Fruit fly (Drosophila melanogaster): ENCODE data around the gene CG17930.

DNA sequence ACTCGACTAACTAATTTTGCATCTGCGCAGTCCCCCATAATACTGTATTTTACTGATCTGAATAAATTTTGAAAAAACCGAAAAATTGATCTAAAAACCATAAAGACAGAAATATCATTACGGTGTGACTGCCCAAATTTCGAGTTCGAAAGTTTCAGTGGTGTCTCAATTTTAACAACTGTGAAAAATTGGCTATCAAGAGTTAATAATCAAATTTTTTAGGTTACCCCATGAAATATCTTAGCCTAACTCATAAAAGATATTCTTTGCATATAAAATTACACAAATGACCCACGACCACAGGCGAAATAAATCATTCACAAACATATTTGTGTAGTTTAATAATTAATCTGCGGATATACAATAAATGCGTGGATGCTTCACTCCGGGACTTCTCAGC lies 32.4 kb downstream of the CG17930 start, which contains the start of gene CG42446:
- TF ChIP-seq psq (optimal IDR thresholded peaks at IDR 0.05) (no peak), insv (optimal IDR thresholded peaks at IDR 0.05) (no peak), Myc (optimal IDR thresholded peaks at IDR 0.05) (no peak), ttk (optimal IDR thresholded peaks at IDR 0.05) (no peak), h (optimal IDR thresholded peaks at IDR 0.05) (no peak), Sin3A (optimal IDR thresholded peaks at IDR 0.05) (no peak)

All from Kc167 (cell line).